Fruit fly (Drosophila melanogaster): ENCODE data around the gene CG6769.
A peak's percentile ranks its signal among the peaks of the same experiment; 100 is the strongest.

CG6769 gene

dm6 chrX:17850179-17850578 lies 10.6 kb upstream of the CG6769 start, which contains the start of the genes CG15814 and Spt7 (continued):
- TF ChIP-seq Med (GFP tag) (peak; percentile 94), Mes4 (GFP tag; optimal IDR thresholded peaks at IDR 0.05) (no peak), Trl (optimal IDR thresholded peaks at IDR 0.05) (no peak), Trl (GFP tag; optimal IDR thresholded peaks at IDR 0.05) (peak; percentile 51), Sin3A (optimal IDR thresholded peaks at IDR 0.05) (peak; percentile 82), CG34422 (GFP tag; IDR thresholded peaks at IDR 0.05) (peak; percentile 61; the same call in 2 of the 3 replicates), Taf1 (GFP tag; IDR thresholded peaks at IDR 0.05) (no peak), CG3407 (GFP tag; optimal IDR thresholded peaks at IDR 0.05) (peak; percentile 43), phol (tag; optimal IDR thresholded peaks at IDR 0.05) (peak; percentile 49), otp (GFP tag; IDR thresholded peaks at IDR 0.05) (no peak), stwl (tag; optimal IDR thresholded peaks at IDR 0.05) (peak; percentile 60), CG18599 (GFP tag; optimal IDR thresholded peaks at IDR 0.05) (peak; percentile 50), Mrtf (GFP tag; IDR thresholded peaks at IDR 0.05) (no peak), dpn (GFP tag; optimal IDR thresholded peaks at IDR 0.05) (peak; percentile 11 to 32), hth (optimal IDR thresholded peaks at IDR 0.05) (no peak), ind (GFP tag; optimal IDR thresholded peaks at IDR 0.05) (no peak), CG9876 (GFP tag; optimal IDR thresholded peaks at IDR 0.05) (no peak), trem (tag; optimal IDR thresholded peaks at IDR 0.05) (peak; percentile 81), onecut (GFP tag; IDR thresholded peaks at IDR 0.05) (peak; percentile 16; the same call in 1 of the 2 replicates), ttk (GFP tag; IDR thresholded peaks at IDR 0.05) (no peak), CG2202 (tag; optimal IDR thresholded peaks at IDR 0.05) (no peak), nerfin-2 (GFP tag; IDR thresholded peaks at IDR 0.05; ENCODE audit: partially characterized antibody) (peak; percentile 81), ERR (GFP tag; optimal IDR thresholded peaks at IDR 0.05) (peak; percentile 13), z (GFP tag; IDR thresholded peaks at IDR 0.05) (no peak), CG9609 (GFP tag; optimal IDR thresholded peaks at IDR 0.05) (no peak), danr (GFP tag; IDR thresholded peaks at IDR 0.05) (no peak), Hmx (GFP tag; optimal IDR thresholded peaks at IDR 0.05) (no peak), Spps (tag; optimal IDR thresholded peaks at IDR 0.05) (no peak), Hr3 (GFP tag; optimal IDR thresholded peaks at IDR 0.05) (no peak), Optix (GFP tag; IDR thresholded peaks at IDR 0.05) (no peak), CG10274 (GFP tag; optimal IDR thresholded peaks at IDR 0.05) (no peak), kay (GFP tag; optimal IDR thresholded peaks at IDR 0.05) (no peak), croc (GFP tag; conservative IDR thresholded peaks at IDR 0.05) (peak; percentile 58; the same call in 2 of the 3 replicates), klu (GFP tag; IDR thresholded peaks at IDR 0.05) (no peak), Gug (GFP tag; IDR thresholded peaks at IDR 0.05) (no peak), CG18262 (tag; optimal IDR thresholded peaks at IDR 0.05) (peak; percentile 6), CG3995 (GFP tag; optimal IDR thresholded peaks at IDR 0.05) (peak; percentile 61), stc (GFP tag; IDR thresholded peaks at IDR 0.05) (no peak), tio (GFP tag; optimal IDR thresholded peaks at IDR 0.05) (no peak), crc (GFP tag; optimal IDR thresholded peaks at IDR 0.05) (no peak), Side (GFP tag; optimal IDR thresholded peaks at IDR 0.05) (no peak), Doc2 (GFP tag; IDR thresholded peaks at IDR 0.05) (no peak), CG10654 (GFP tag; optimal IDR thresholded peaks at IDR 0.05) (no peak), sens (GFP tag) (peak; percentile 81), jing (GFP tag; optimal IDR thresholded peaks at IDR 0.05) (no peak), lilli (GFP tag; optimal IDR thresholded peaks at IDR 0.05) (peak; percentile 16), CG7357 (GFP tag; IDR thresholded peaks at IDR 0.05) (no peak), CG15479 (GFP tag; optimal IDR thresholded peaks at IDR 0.05) (no peak), CG10431 (GFP tag; optimal IDR thresholded peaks at IDR 0.05) (no peak), usp (GFP tag; optimal IDR thresholded peaks at IDR 0.05) (no peak), sug (tag; optimal IDR thresholded peaks at IDR 0.05) (peak; percentile 40), knrl (GFP tag; IDR thresholded peaks at IDR 0.05; ENCODE audit: partially characterized antibody) (peak; percentile 87), fd102C (GFP tag; optimal IDR thresholded peaks at IDR 0.05) (no peak), salm (tag; optimal IDR thresholded peaks at IDR 0.05) (no peak)

Measured in whole organism, embryonic.